Worm (Caenorhabditis elegans): ENCODE results near the gene Y48A5A.1.
A peak's percentile ranks its signal among the peaks of the same experiment; 100 is the strongest.

Gene Y48A5A.1

DNA sequence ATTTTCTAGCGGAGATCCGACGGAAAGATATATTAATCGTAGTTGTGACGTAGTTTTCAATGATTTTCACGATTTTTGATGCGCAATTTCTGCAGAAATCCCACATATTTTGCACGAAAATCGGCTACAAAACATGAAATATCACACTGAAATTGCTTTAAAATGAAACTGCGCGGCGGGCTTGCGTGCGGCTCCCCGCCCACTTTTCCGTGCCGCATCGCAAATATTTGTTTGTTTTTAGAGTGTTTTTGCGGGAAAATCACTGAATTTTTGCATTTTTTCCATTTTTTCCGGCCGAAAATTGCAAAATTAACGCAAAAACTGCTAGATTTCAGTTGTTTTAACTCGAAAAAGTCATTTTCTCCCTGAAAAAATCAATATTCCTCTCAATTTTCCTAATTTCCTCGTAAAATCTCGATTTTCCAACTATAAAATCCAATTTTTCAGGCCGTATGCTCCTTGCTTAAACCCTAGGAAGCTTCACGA, 15.7 kb downstream of the Y48A5A.1 start, which contains the start of gene Y76B12C.6:
Gene Y76B12C.6 (plus strand): TSS at position 436 of the 486 bp plus-strand sequence.
- TF ChIP-seq T23F11.4 (GFP tag; optimal IDR thresholded peaks at IDR 0.05) (peak; percentile 30), zip-5 (tag; optimal IDR thresholded peaks at IDR 0.05) (peak; percentile 17), unc-86 (tag; optimal IDR thresholded peaks at IDR 0.05) (peak; percentile 59), ceh-2 (tag; optimal IDR thresholded peaks at IDR 0.05) (peak; percentile 51), K02D7.2 (tag; optimal IDR thresholded peaks at IDR 0.05) (peak; percentile 43), ceh-6 (GFP tag; optimal IDR thresholded peaks at IDR 0.05) (peak; percentile 76), ceh-18 (tag; optimal IDR thresholded peaks at IDR 0.05) (peak; percentile 7), C38D4.7 (GFP tag; optimal IDR thresholded peaks at IDR 0.05) (peak; percentile 56), hlh-8 (tag; optimal IDR thresholded peaks at IDR 0.05) (no peak), syd-9 (tag; optimal IDR thresholded peaks at IDR 0.05) (no peak), ceh-24 (tag; optimal IDR thresholded peaks at IDR 0.05) (no peak), pha-2 (tag; optimal IDR thresholded peaks at IDR 0.05) (peak; percentile 18), ceh-45 (GFP tag; IDR thresholded peaks at IDR 0.05) (no peak), mec-3 (tag; optimal IDR thresholded peaks at IDR 0.05; ENCODE audit: borderline replicate concordance) (no peak), unc-3 (GFP tag; conservative IDR thresholded peaks at IDR 0.05) (no peak; the same call in 1 of the 2 replicates), unc-3 (tag; optimal IDR thresholded peaks at IDR 0.05) (peak; percentile 31), fkh-6 (tag; optimal IDR thresholded peaks at IDR 0.05) (peak; percentile 48), ceh-14 (tag; optimal IDR thresholded peaks at IDR 0.05) (peak; percentile 52), K09A11.1 (tag; optimal IDR thresholded peaks at IDR 0.05; ENCODE audit: insufficient read depth) (no peak), lim-6 (tag; optimal IDR thresholded peaks at IDR 0.05) (no peak), nfya-1 (tag; optimal IDR thresholded peaks at IDR 0.05) (peak; percentile 7), lin-11 (tag; optimal IDR thresholded peaks at IDR 0.05) (peak; percentile 60), unc-42 (tag; optimal IDR thresholded peaks at IDR 0.05) (peak; percentile 61), ahr-1 (tag; optimal IDR thresholded peaks at IDR 0.05) (no peak), ceh-34 (tag; optimal IDR thresholded peaks at IDR 0.05) (no peak), Y22D7AL.16 (tag; optimal IDR thresholded peaks at IDR 0.05) (peak; percentile 14), ref-2 (tag; optimal IDR thresholded peaks at IDR 0.05) (peak; percentile 26), ztf-16 (tag; optimal IDR thresholded peaks at IDR 0.05) (peak; percentile 26), fkh-10 (GFP tag; optimal IDR thresholded peaks at IDR 0.05) (no peak), rnt-1 (tag; optimal IDR thresholded peaks at IDR 0.05) (peak; percentile 39), sox-4 (tag; optimal IDR thresholded peaks at IDR 0.05) (peak; percentile 73), pqm-1 (tag; optimal IDR thresholded peaks at IDR 0.05) (no peak), ceh-19 (GFP tag; optimal IDR thresholded peaks at IDR 0.05) (peak; percentile 2), F13H6.1 (tag; optimal IDR thresholded peaks at IDR 0.05) (peak; percentile 52), fax-1 (tag; optimal IDR thresholded peaks at IDR 0.05) (peak; percentile 63), hlh-6 (tag; optimal IDR thresholded peaks at IDR 0.05) (no peak), tbx-2 (tag; optimal IDR thresholded peaks at IDR 0.05) (peak; percentile 79), elt-4 (tag; optimal IDR thresholded peaks at IDR 0.05) (no peak), ceh-31 (tag; optimal IDR thresholded peaks at IDR 0.05) (peak; percentile 39), che-1 (tag; optimal IDR thresholded peaks at IDR 0.05) (peak; percentile 66), ttx-3 (tag; optimal IDR thresholded peaks at IDR 0.05) (peak; percentile 60), ets-4 (tag; optimal IDR thresholded peaks at IDR 0.05) (no peak), pat-9 (tag; optimal IDR thresholded peaks at IDR 0.05) (peak; percentile 70), hlh-13 (GFP tag; optimal IDR thresholded peaks at IDR 0.05) (peak; percentile 34), elt-2 (tag; optimal IDR thresholded peaks at IDR 0.05) (peak; percentile 73), nhr-232 (tag; optimal IDR thresholded peaks at IDR 0.05) (peak; percentile 48), dmd-4 (tag; optimal IDR thresholded peaks at IDR 0.05; ENCODE audit: borderline replicate concordance) (peak; percentile 33), tbx-7 (tag; optimal IDR thresholded peaks at IDR 0.05) (no peak), npax-4 (tag; optimal IDR thresholded peaks at IDR 0.05) (no peak), gmeb-2 (tag; optimal IDR thresholded peaks at IDR 0.05) (peak; percentile 5)
